Worm (Caenorhabditis elegans) whole organism, L4 larva: Measurements from ENCODE around the gene rps-14.

ENCODE experiments used
- ama-1 ChIP-seq: fragments of 150-350 bp; optimal IDR thresholded peaks from 2 replicates; lab custom pipeline; 2014; ENCODE audit warnings: inconsistent platforms, mixed read lengths
- ceh-44 ChIP-seq: fragments of 200-800 bp; sonication (Bioruptor generic); IDR thresholded peaks from 2 replicates; pipeline ENCODE4 v1.3.6; 2022; ENCODE audit warnings: missing genetic modification reagents, missing genetic modification characterization, missing compliant biosample characterization
- hlh-30 ChIP-seq: sonication (generic microtip); optimal IDR thresholded peaks from 2 replicates; lab custom pipeline; 2017; ENCODE audit warnings: antibody characterized with exemption, mild to moderate bottlenecking, missing genetic modification characterization, missing compliant biosample characterization; ENCODE audit not compliant: insufficient read depth
- nhr-41 ChIP-seq: fragments of 200-800 bp; sonication (Bioruptor generic); IDR thresholded peaks from 2 replicates; pipeline ENCODE4 v1.3.6; 2022; ENCODE audit warnings: missing genetic modification reagents, missing genetic modification characterization, missing compliant biosample characterization
- pha-4 ChIP-seq, 2 experiments: fragments of 150-350 bp in 1 of 2; fragments of 200-800 bp in 1 of 2; sonication (Bioruptor generic) in 1 of 2; IDR thresholded peaks in 1 of 2; optimal IDR thresholded peaks in 1 of 2; 2 replicates each; pipeline versions ENCODE4 v1.3.6 to Lab custom; 2014 to 2022; ENCODE audit warnings: missing genetic modification characterization in 2 of 2, missing genetic modification reagents in 2 of 2, missing biosample characterization in 1 of 2, missing compliant biosample characterization in 1 of 2

- TF ChIP-seq ama-1 (lab: Kevin White, UChicago) (no peak), nhr-41 (GFP tag; lab: Robert Waterston, UW) (no peak), hlh-30 (tag; lab: Kevin White, UChicago) (no peak), pha-4 (GFP tag; IDR thresholded peaks at IDR 0.05; lab: Robert Waterston, UW) (no peak), pha-4 (tag; optimal IDR thresholded peaks at IDR 0.05; lab: Kevin White, UChicago) (no peak), ceh-44 (no peak)
Observed at ce11 chrIII:7221103-7221502, 41.7 kb upstream of the rps-14 start.
